Worm (Caenorhabditis elegans): ENCODE data around the gene pqn-48.

ce11 chrII:4018617-4019016, 20.1 kb upstream of the pqn-48 start, which contains the start of gene K07D4.6:
- no peak for TF ChIP-seq unc-62 (GFP tag; optimal IDR thresholded peaks at IDR 0.05)
- no peak for TF ChIP-seq ztf-11 (tag; optimal IDR thresholded peaks at IDR 0.05)
- TF ChIP-seq unc-39 (tag; optimal IDR thresholded peaks at IDR 0.05) = no peak
- no peak for TF ChIP-seq ces-1 (GFP tag; optimal IDR thresholded peaks at IDR 0.05)
- TF ChIP-seq unc-120 (tag; optimal IDR thresholded peaks at IDR 0.05; ENCODE audit: poor library complexity, severe bottlenecking) = no peak
- TF ChIP-seq lin-32 (GFP tag; optimal IDR thresholded peaks at IDR 0.05) = no peak
- TF ChIP-seq blmp-1 (tag; optimal IDR thresholded peaks at IDR 0.05) = no peak
- TF ChIP-seq ham-2 (GFP tag; optimal IDR thresholded peaks at IDR 0.05) = no peak
- no peak for TF ChIP-seq snpc-4 (tag; optimal IDR thresholded peaks at IDR 0.05)
- no peak for TF ChIP-seq mab-5 (tag; optimal IDR thresholded peaks at IDR 0.05)
- no peak for TF ChIP-seq nhr-76 (tag; optimal IDR thresholded peaks at IDR 0.05)
- no peak for TF ChIP-seq nhr-12 (tag; optimal IDR thresholded peaks at IDR 0.05)
